Worm (Caenorhabditis elegans): Measurements from ENCODE around the gene glb-13.

The glb-13 gene

DNA sequence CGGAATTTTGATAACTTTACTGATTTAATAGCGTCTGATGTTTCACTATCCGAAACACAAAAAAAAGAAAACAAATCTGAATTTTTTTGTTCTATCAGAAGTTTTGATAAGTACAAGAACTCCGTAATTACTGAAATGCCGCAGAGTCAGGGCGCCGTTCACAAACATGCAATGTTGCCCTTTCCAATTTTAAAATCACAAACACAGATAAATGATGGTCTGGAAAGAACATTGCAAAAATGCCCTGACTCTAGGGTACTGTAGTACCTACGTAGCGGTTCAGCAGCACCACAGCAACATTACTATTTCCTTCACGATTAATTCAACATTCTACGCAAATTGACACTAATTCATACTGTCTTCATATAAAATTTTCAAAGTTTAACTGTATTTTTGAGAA lies 28.4 kb upstream of the glb-13 start (continued):
- TF ChIP-seq lin-35 (GFP tag; optimal IDR thresholded peaks at IDR 0.05): no peak

DNA sequence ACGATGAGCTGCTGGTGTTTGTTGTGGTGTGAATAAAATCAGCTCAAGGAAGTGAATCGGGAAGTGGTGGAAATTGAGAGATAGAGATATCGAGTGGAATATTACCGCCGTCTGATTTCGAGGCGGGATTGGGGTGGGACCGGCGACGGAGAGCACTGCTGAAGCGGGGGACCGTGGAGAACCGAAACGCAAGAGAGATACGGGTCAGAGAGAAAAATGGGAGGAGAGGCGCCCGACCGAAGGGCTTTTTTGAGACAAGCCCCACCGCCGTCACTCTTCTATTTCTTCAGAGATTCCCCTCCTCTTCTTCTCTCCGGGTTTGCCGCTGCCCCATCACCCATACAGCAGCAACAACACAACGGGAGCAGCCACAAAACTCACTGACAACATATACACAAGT lies 27.8 kb upstream of the glb-13 start:
- TF ChIP-seq egrh-3 (GFP tag; IDR thresholded peaks at IDR 0.05) (peak; percentile 53; the same call in 1 of the 2 replicates), repo-1 (tag; optimal IDR thresholded peaks at IDR 0.05) (no peak), zfh-2 (GFP tag; conservative IDR thresholded peaks at IDR 0.05) (peak; percentile 81)

DNA sequence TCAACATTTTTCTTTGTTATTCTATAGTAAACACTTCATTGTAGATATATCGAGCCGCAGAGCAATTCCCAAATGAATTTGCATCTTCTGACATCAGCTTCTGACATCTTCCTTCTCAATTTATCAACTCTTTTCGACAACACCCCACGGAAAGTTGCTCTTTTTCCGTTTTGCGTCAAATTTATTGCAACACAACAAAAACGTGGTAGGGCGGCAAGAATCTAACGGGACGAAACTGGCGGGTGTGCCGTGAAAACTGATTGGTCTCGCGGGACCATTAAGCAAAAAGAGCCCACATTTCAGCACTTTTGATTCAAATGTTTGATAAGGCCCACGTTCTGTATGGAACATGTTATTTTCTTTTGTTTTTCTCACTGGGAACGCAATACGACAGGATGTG lies 26.5 kb upstream of the glb-13 start:
- TF ChIP-seq unc-62 (GFP tag; optimal IDR thresholded peaks at IDR 0.05) (no peak), xnd-1 (tag; optimal IDR thresholded peaks at IDR 0.05) (no peak), bed-2 (GFP tag; IDR thresholded peaks at IDR 0.05) (no peak), nhr-80 (tag; optimal IDR thresholded peaks at IDR 0.05) (no peak), sptf-2 (GFP tag; optimal IDR thresholded peaks at IDR 0.05) (no peak), nfyb-1 (GFP tag; IDR thresholded peaks at IDR 0.05) (no peak), hrde-1 (tag; optimal IDR thresholded peaks at IDR 0.05; ENCODE audit: borderline replicate concordance) (no peak), chd-7 (tag; optimal IDR thresholded peaks at IDR 0.05) (no peak), F57A8.1 (GFP tag; optimal IDR thresholded peaks at IDR 0.05) (no peak), ceh-40 (GFP tag; IDR thresholded peaks at IDR 0.05) (no peak), hmg-1.2 (GFP tag; IDR thresholded peaks at IDR 0.05) (no peak)

DNA sequence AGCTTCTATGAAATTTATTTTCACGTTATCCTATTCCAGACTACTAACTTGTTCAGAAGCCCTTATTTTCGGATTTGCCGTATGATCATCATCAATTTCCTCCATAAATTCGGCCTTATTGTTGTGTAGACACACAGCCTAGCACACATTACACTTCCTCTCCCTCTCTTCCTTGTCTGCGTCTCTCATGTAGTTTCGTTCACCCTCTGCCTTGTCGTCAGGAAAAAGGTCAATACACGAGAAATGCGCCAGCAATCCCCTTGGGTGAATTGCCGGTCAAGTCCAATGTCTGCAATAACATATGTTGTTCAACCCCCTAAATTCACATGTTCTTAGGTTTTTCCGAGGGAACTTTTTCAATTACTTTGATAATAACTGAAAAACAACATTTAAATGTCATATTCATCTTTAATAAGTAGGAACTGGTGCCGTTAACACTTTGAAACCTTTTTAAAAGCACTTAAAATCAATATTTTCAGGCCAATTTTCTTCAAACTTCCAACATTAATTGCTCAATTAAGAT lies 15.7 kb upstream of the glb-13 start, which contains the start of gene F17E5.2:
Gene F17E5.2, plus strand, starts transcription at position 473 of the 523 bp plus-strand sequence.
- TF ChIP-seq unc-130 (GFP tag; optimal IDR thresholded peaks at IDR 0.05) (no peak), rcor-1 (GFP tag; IDR thresholded peaks at IDR 0.05) (no peak), rec-8 (tag; optimal IDR thresholded peaks at IDR 0.05) (no peak), cebp-2 (GFP tag; IDR thresholded peaks at IDR 0.05) (no peak), ceh-58 (GFP tag; IDR thresholded peaks at IDR 0.05) (no peak), gei-17 (GFP tag; optimal IDR thresholded peaks at IDR 0.05) (peak; percentile 58), efl-1 (GFP tag; optimal IDR thresholded peaks at IDR 0.05) (no peak), snpc-1.1 (tag; optimal IDR thresholded peaks at IDR 0.05; ENCODE audit: insufficient read depth) (no peak), ceh-91 (GFP tag; IDR thresholded peaks at IDR 0.05) (no peak), ceh-27 (GFP tag; optimal IDR thresholded peaks at IDR 0.05) (peak; percentile 93), xnd-1 (tag; optimal IDR thresholded peaks at IDR 0.05) (no peak), T26A5.8 (tag; optimal IDR thresholded peaks at IDR 0.05) (no peak), repo-1 (tag; optimal IDR thresholded peaks at IDR 0.05) (peak; percentile 65), zfh-2 (GFP tag; conservative IDR thresholded peaks at IDR 0.05) (no peak), ama-1 (optimal IDR thresholded peaks at IDR 0.05) (no peak), ama-1 (GFP tag; optimal IDR thresholded peaks at IDR 0.05) (no peak), somi-1 (GFP tag; optimal IDR thresholded peaks at IDR 0.05) (peak; percentile 47), B0261.1 (tag; optimal IDR thresholded peaks at IDR 0.05) (peak; percentile 32), unc-62 (GFP tag; optimal IDR thresholded peaks at IDR 0.05) (no peak), mxl-1 (tag; optimal IDR thresholded peaks at IDR 0.05) (no peak), ekl-4 (GFP tag; IDR thresholded peaks at IDR 0.05) (no peak), ztf-22 (GFP tag; optimal IDR thresholded peaks at IDR 0.05) (peak; percentile 62), him-1 (tag; optimal IDR thresholded peaks at IDR 0.05) (no peak), dox-1 (GFP tag; IDR thresholded peaks at IDR 0.05) (no peak), nfya-1 (tag; optimal IDR thresholded peaks at IDR 0.05; ENCODE audit: borderline replicate concordance, insufficient read depth) (no peak), cebp-1 (GFP tag; IDR thresholded peaks at IDR 0.05) (0 out of 2 replicates have a peak, but pooled peaks have one; percentile 10), cebp-1 (tag; optimal IDR thresholded peaks at IDR 0.05) (no peak), let-607 (tag; optimal IDR thresholded peaks at IDR 0.05) (peak; percentile 67 to 72), dpff-1 (tag; optimal IDR thresholded peaks at IDR 0.05) (no peak), egl-44 (GFP tag; IDR thresholded peaks at IDR 0.05) (peak; percentile 63; the same call in 1 of the 2 replicates), Y56A3A.18 (GFP tag; IDR thresholded peaks at IDR 0.05) (0 out of 2 replicates have a peak, but pooled peaks have one; percentile 48), ztf-18 (tag; optimal IDR thresholded peaks at IDR 0.05) (peak; percentile 95)
